Fruit fly (Drosophila melanogaster): ENCODE results near the gene meep.

dm6 chr3L:1202588-1203195 is at the start of gene meep:
- TF ChIP-seq CTCF (optimal IDR thresholded peaks at IDR 0.05), result no peak
- TF ChIP-seq CG8478 (optimal IDR thresholded peaks at IDR 0.05), result no peak

Measured in S2 (cell line).